Fruit fly (Drosophila melanogaster) whole organism, larva: Measurements from ENCODE around the gene CG4462.
A peak's percentile ranks its signal among the peaks of the same experiment; 100 is the strongest.

Experiments
- noc ChIP-seq: fragments of 200-800 bp; sonication (Bioruptor generic); optimal IDR thresholded peaks from 3 replicates; lab custom pipeline; 2019; ENCODE audit warnings: missing biosample characterization, mild to moderate bottlenecking, missing genetic modification characterization, moderate library complexity

CG4462 gene

DNA sequence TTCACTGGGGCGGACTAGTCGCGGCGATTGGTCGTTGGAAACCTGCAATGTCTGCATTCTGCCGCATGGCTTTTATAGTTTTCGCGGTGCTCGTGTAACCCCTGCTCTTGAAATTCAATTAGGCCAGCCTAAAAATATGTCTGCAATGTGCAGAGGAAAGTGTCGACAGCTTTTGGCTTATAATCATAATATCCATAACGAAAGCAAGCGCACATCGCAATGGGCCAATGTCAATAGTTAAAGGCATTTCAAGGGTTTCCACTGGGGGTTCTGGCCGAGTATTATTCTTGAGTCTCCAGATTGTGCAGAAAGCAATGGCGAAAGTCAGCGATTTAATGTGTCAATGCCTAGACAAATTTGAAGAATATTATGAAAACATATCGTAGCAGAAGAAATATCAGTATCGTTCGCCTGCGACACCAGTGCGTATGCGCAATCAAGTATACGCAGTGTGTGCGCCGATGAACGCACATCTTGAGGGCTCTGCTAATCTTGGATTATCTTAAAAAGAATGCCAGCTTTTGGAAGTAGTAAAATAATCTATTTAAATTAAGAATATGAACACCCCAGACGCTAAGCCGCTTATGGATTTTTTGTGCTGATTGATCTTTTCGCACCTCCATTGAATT is 36.9 kb downstream of the CG4462 start, which contains the start of gene ninaE:
Gene ninaE, minus strand, starts transcription at position 51 of the 629 bp plus-strand sequence.
- TF ChIP-seq noc (tag; lab: Kevin White, UChicago): no peak

DNA sequence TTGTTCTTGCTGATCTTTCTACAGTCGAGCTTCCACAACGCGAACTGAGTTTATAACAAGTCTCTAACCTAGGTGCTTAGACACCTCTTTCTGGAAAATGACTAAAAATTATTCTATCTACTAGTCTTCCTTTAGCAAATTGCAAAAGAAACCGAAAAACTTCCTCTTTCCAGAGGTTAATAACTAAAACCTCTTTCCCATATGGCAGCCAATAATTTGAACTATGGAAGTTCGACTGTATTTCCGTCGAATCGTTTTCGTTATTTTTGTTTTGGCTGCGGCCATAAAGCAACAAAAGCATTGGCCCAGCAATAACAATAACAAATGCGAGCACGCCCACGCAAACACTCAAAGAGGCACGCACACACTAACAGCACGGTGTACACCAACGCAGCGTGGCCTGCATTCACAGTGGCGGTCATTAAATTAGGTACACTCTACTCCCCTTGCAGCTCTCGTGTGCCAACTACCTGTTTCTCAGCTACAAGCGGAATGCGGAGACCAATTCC is 44.7 kb downstream of the CG4462 start:
- peak; percentile 88 for TF ChIP-seq noc (tag; lab: Kevin White, UChicago)

DNA sequence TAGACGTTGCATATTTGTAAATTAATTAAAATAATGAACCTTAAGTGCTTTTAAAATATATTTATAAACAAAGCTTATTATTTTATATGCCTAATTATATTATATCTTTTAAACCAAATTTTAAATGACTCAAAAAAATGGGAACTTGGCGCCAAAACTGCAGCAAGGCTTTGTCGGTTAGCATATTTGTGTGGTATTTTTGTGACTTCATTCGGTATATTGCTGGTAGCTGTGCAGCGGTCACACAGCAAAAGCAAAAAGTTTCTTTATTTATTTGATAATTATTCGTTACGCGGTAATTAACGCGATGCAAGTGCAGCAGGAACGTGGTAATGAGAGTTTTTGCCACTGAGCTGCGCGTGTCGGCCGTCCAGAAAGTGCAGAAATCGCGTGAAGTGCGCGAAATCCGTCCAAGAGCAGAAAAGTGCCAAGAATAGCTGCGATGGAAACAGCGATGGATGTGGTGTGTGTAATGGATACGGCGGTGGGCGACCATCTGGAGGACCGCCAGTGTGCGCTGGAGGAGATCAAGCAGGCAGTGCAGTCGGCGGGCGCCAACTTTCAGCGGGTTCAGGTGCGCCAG is 45.6 kb downstream of the CG4462 start, which contains the start of gene Ask1:
Gene Ask1, plus strand, starts transcription at position 250 of the 583 bp plus-strand sequence.
- TF ChIP-seq noc (tag; lab: Kevin White, UChicago): no peak

DNA sequence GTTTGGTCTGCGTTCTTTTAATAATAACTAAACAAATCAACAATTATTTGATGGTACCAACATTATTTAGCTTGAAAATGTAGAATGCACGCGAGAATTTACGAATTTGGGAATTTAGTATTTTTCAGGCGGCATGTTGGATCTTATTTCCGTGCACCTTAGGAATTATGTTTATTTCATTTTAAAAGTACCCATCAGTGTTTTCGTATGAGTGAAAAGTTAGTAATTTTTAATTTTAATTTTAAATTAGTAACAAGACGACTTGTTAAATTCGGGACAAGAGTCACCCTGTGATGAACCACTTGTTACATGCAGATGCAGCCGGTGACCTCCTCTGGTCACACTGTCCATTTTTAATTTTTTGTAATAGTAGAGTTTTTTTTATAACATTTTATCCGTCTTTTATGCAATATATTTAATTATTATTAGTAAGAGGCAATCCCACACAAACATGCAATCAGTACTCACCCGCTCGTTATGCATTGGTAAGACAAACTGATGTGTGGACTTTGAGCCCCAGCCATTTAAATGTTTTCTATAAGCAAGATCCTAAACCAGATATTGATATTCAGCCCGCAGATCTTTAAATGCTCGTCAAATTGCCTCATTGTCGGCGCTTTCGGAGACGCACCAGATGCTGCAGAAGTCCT is 47.6 kb downstream of the CG4462 start, which contains the start of the genes CG17186 and Arc42:
Gene CG17186, minus strand, starts transcription at position 88 of the 650 bp plus-strand sequence.
Gene Arc42, plus strand, starts transcription at position 311 of the 650 bp plus-strand sequence.
- no peak for TF ChIP-seq noc (tag; lab: Kevin White, UChicago)

DNA sequence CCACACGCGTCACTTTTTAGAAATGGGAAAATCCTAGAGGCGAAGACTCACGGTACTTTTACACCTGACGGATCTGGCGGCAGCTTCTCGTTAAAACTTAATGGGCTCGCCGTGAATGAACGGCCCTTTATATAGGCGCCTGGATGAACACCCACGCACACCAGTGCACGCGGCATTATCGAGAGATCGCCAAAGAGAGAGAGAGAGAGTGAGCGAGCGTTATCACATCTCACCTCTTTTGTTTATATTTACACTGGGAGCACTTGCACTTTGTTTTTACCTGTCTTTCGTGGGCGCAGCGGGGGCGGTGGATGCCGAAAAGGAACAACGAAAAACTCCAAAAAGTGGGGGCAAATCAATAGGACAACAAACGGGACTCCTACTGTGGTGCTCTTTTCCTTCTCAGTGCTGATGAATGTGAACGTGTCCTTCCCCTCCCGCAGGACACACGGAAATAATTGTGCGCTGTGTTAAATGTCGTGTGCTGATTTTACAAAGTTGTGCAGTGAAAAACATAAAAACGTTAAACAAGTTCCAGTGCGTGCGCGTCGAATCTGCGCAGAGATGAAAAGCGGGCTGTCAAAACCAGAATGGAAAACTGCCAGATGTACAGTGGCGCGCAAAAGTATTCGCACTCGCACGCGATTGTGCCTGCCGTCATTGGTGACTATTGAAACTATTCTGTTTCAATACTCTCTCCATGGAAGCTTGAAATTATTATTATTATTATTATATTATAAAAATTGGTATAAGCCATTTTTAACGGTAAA is 49.9 kb downstream of the CG4462 start, which contains the start of gene Mrp5:
Gene Mrp5, minus strand, starts transcription at position 561 of the 770 bp plus-strand sequence.
- no peak for TF ChIP-seq noc (tag; lab: Kevin White, UChicago)

DNA sequence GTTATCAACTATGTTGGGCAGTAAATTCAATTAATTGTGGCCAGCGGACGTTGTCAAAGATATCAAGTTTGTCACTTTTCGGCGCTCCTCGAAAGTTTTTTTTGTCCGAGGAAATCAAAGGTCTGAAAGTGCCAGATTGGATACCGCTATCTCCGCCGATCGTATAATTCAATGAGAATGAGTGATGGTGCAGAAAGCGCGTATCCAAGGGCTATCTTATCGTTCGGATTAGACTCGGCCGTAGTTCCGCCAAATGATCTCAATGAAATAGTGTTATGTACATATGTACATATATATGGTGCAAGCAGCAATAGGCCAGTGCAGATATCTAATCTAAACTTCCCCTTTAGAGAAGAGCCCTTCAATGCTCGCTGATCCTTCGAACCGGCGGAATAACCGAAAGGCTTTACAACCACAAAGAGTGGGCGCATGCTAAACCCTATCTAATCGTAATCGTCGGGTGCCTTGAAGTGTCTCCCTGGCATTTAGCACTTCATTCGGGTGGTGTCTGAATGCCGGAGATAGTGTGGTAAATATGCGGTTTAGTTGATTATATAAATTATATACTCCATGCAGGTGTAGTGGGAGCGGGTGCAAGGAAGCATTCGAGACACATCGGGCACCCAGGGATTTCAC is 52.0 kb downstream of the CG4462 start:
- TF ChIP-seq noc (tag; lab: Kevin White, UChicago): peak; percentile 4
